Fruit fly (Drosophila melanogaster): ENCODE data around the gene CG31717.

DNA sequence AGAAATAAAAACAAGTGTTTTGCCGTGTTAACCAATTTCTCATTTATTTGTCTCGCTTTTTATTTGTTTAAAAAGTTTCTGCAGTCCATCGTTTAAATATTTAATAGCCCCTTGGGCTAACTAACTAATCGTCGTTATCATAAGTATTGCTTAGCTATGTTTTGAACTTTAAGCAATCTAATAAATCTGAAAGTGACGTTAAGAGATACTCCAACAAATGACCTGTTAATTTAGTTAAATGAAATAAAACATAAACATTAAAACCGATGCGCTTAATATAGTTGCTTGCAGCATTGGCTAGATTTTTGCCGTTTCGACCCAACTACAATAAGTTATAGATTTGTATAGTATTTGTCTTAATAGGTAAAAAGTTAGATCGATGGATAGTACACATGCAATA, 11.2 kb downstream of the CG31717 start:
- TF ChIP-seq Myc (optimal IDR thresholded peaks at IDR 0.05) (no peak), insv (optimal IDR thresholded peaks at IDR 0.05) (no peak)
